Worm (Caenorhabditis elegans) whole organism, L2 larva: ENCODE measurements around the gene F43D2.7.
A peak's percentile ranks its signal among the peaks of the same experiment; 100 is the strongest.

Experiments
- F13H6.1 ChIP-seq: sonication (generic microtip); optimal IDR thresholded peaks from 2 replicates; lab custom pipeline; 2016; ENCODE audit warnings: missing genetic modification characterization, missing compliant biosample characterization
- R02D3.7 ChIP-seq: fragments of 150-350 bp; optimal IDR thresholded peaks from 2 replicates; lab custom pipeline; 2014; ENCODE audit warnings: missing biosample characterization, missing genetic modification characterization
- alr-1 ChIP-seq: fragments of 150-350 bp; optimal IDR thresholded peaks from 2 replicates; lab custom pipeline; 2014; ENCODE audit warnings: missing biosample characterization, missing genetic modification characterization
- aly-2 ChIP-seq: fragments of 150-350 bp; optimal IDR thresholded peaks from 2 replicates; lab custom pipeline; 2014; ENCODE audit warnings: missing biosample characterization, missing genetic modification characterization
- fos-1 ChIP-seq: fragments of 150-350 bp; optimal IDR thresholded peaks from 2 replicates; lab custom pipeline; 2014; ENCODE audit warnings: missing biosample characterization, missing genetic modification characterization
- lin-13 ChIP-seq: fragments of 150-350 bp; optimal IDR thresholded peaks from 2 replicates; lab custom pipeline; 2014; ENCODE audit warnings: missing biosample characterization, missing genetic modification reagents, missing genetic modification characterization
- nhr-11 ChIP-seq: fragments of 150-350 bp; optimal IDR thresholded peaks from 2 replicates; lab custom pipeline; 2014; ENCODE audit warnings: missing biosample characterization, missing genetic modification characterization
- nhr-12 ChIP-seq: fragments of 150-350 bp; optimal IDR thresholded peaks from 2 replicates; lab custom pipeline; 2014; ENCODE audit warnings: missing biosample characterization, missing genetic modification characterization
- sma-9 ChIP-seq, 2 experiments: fragments of 150-350 bp in 1 of 2; sonication (generic microtip) in 1 of 2; optimal IDR thresholded peaks; 2 replicates each; lab custom pipeline; 2014 to 2016; ENCODE audit warnings: missing genetic modification characterization in 2 of 2, mild to moderate bottlenecking in 1 of 2, missing biosample characterization in 1 of 2, missing compliant biosample characterization in 1 of 2, missing genetic modification reagents in 1 of 2, moderate library complexity in 1 of 2
- snpc-4 ChIP-seq: fragments of 150-350 bp; optimal IDR thresholded peaks from 2 replicates; lab custom pipeline; 2014; ENCODE audit warnings: missing biosample characterization, missing genetic modification characterization
- unc-62 ChIP-seq: fragments of 150-350 bp; optimal IDR thresholded peaks from 2 replicates; lab custom pipeline; 2014; ENCODE audit warnings: missing biosample characterization, missing genetic modification reagents, missing genetic modification characterization
- ztf-4 ChIP-seq: fragments of 150-350 bp; optimal IDR thresholded peaks from 2 replicates; lab custom pipeline; 2014; ENCODE audit warnings: missing biosample characterization, missing genetic modification characterization

ce11 chrV:14633319-14633718 is 6.7 kb downstream of the F43D2.7 start:
- TF ChIP-seq sma-9 (GFP tag; optimal IDR thresholded peaks at IDR 0.05; lab: Kevin White, UChicago) (peak; percentile 27), sma-9 (tag; optimal IDR thresholded peaks at IDR 0.05; lab: Kevin White, UChicago) (no peak), nhr-11 (tag; lab: Kevin White, UChicago) (no peak), lin-13 (GFP tag; lab: Kevin White, UChicago) (no peak), nhr-12 (tag; lab: Kevin White, UChicago) (no peak), F13H6.1 (tag; lab: Kevin White, UChicago) (no peak), unc-62 (GFP tag; lab: Kevin White, UChicago) (no peak), fos-1 (tag; lab: Kevin White, UChicago) (no peak), ztf-4 (no peak), aly-2 (tag; lab: Kevin White, UChicago) (no peak), snpc-4 (tag; lab: Kevin White, UChicago) (no peak), alr-1 (tag; lab: Kevin White, UChicago) (no peak), R02D3.7 (tag; lab: Kevin White, UChicago) (no peak)
